Fruit fly (Drosophila melanogaster): ENCODE measurements around the gene CG14565.

- TF ChIP-seq CG7745 (tag; optimal IDR thresholded peaks at IDR 0.05) (no peak), CG6689 (GFP tag; IDR thresholded peaks at IDR 0.05) (no peak), Blimp-1 (GFP tag; optimal IDR thresholded peaks at IDR 0.05) (no peak), prd (optimal IDR thresholded peaks at IDR 0.05) (no peak), prd (GFP tag; IDR thresholded peaks at IDR 0.05) (no peak), CG10959 (GFP tag; IDR thresholded peaks at IDR 0.05) (no peak), Meics (GFP tag; optimal IDR thresholded peaks at IDR 0.05) (no peak), Vsx1 (GFP tag; optimal IDR thresholded peaks at IDR 0.05) (no peak)
Measured at dm6 chr3L:21769515-21769914, 25.4 kb upstream of the CG14565 start, which contains the start of gene CG7370.

Data from whole organism, embryonic.